Worm (Caenorhabditis elegans): ENCODE measurements around the gene Y54F10AM.15.
"Not testable (repeated sequence)": the region's sequence is repeated elsewhere in the genome, so short reads cannot be mapped to it uniquely, and the experiment has no call there.

Gene Y54F10AM.15

DNA sequence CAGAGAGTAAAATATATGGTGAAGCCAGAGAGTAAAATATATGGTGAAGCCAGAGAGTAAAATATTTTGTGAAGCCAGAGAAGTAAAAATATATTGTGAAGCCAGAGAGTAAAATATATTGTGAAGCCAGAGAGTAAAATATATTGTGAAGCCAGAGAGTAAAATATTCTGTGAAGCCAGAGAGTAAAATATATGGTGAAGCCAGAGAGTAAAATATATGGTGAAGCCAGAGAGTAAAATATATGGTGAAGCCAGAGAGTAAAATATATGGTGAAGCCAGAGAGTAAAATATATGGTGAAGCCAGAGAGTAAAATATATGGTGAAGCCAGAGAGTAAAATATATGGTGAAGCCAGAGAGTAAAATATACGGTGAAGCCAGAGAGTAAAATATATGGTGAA, 28.4 kb downstream of the Y54F10AM.15 start:
- 0 out of 2 replicates have a peak, but pooled peaks have one; percentile 5 for TF ChIP-seq set-16 (GFP tag; IDR thresholded peaks at IDR 0.05)

DNA sequence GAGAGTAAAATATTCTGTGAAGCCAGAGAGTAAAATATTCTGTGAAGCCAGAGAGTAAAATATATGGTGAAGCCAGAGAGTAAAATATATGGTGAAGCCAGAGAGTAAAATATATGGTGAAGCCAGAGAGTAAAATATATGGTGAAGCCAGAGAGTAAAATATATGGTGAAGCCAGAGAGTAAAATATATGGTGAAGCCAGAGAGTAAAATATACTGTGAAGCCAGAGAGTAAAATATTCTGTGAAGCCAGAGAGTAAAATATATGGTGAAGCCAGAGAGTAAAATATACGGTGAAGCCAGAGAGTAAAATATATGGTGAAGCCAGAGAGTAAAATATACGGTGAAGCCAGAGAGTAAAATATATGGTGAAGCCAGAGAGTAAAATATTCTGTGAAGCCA, 29.2 kb downstream of the Y54F10AM.15 start:
- TF ChIP-seq snpc-1.2 (GFP tag; IDR thresholded peaks at IDR 0.05) (peak; percentile 69), set-16 (GFP tag; IDR thresholded peaks at IDR 0.05) (peak; percentile 45), vab-7 (GFP tag; IDR thresholded peaks at IDR 0.05) (0 out of 2 replicates have a peak, but pooled peaks have one; percentile 20), madf-5 (GFP tag; IDR thresholded peaks at IDR 0.05) (peak in 1 of 2 experiments; percentile 98; a peak in 2 of 4 replicates), F44E2.7 (GFP tag; IDR thresholded peaks at IDR 0.05) (0 out of 2 replicates have a peak, but pooled peaks have one; percentile 75), php-3 (GFP tag; IDR thresholded peaks at IDR 0.05) (peak; percentile 34; the same call in 1 of the 2 replicates), lim-7 (GFP tag; IDR thresholded peaks at IDR 0.05) (peak; percentile 94), Y75B8A.6 (GFP tag; IDR thresholded peaks at IDR 0.05) (peak; percentile 94; the same call in 1 of the 2 replicates), mxl-2 (GFP tag; conservative IDR thresholded peaks at IDR 0.05) (peak; percentile 71), pha-4 (GFP tag; IDR thresholded peaks at IDR 0.05) (peak; percentile 69; the same call in 1 of the 2 replicates), madf-9 (GFP tag; conservative IDR thresholded peaks at IDR 0.05) (peak; percentile 74), dmd-8 (GFP tag; IDR thresholded peaks at IDR 0.05) (peak; percentile 96), F26F4.8 (GFP tag; conservative IDR thresholded peaks at IDR 0.05) (peak; percentile 84), arid-1 (GFP tag; conservative IDR thresholded peaks at IDR 0.05) (0 out of 2 replicates have a peak, but pooled peaks have one; percentile 29), tra-1 (GFP tag; IDR thresholded peaks at IDR 0.05) (peak; percentile 83), Y105C5A.15 (GFP tag; IDR thresholded peaks at IDR 0.05) (peak; percentile 87)
- not testable (repeated sequence) for TF ChIP-seq pha-4 (tag; optimal IDR thresholded peaks at IDR 0.05)

DNA sequence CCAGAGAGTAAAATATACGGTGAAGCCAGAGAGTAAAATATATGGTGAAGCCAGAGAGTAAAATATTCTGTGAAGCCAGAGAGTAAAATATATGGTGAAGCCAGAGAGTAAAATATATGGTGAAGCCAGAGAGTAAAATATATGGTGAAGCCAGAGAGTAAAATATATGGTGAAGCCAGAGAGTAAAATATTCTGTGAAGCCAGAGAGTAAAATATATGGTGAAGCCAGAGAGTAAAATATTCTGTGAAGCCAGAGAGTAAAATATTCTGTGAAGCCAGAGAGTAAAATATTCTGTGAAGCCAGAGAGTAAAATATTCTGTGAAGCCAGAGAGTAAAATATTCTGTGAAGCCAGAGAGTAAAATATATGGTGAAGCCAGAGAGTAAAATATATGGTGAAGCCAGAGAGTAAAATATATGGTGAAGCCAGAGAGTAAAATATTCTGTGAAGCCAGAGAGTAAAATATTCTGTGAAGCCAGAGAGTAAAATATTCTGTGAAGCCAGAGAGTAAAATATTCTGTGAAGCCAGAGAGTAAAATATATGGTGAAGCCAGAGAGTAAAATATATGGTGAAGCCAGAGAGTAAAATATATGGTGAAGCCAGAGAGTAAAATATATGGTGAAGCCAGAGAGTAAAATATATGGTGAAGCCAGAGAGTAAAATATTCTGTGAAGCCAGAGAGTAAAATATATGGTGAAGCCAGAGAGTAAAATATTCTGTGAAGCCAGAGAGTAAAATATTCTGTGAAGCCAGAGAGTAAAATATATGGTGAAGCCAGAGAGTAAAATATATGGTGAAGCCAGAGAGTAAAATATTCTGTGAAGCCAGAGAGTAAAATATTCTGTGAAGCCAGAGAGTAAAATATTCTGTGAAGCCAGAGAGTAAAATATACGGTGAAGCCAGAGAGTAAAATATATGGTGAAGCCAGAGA, 30.9 kb downstream of the Y54F10AM.15 start:
- peak; percentile 74; the same call in 1 of the 2 replicates for TF ChIP-seq mxl-2 (GFP tag; conservative IDR thresholded peaks at IDR 0.05)
- peak; percentile 83 for TF ChIP-seq madf-9 (GFP tag; conservative IDR thresholded peaks at IDR 0.05)
- peak; percentile 70 to 98; a peak in 3 of 4 replicates for TF ChIP-seq madf-5 (GFP tag; IDR thresholded peaks at IDR 0.05)
- 0 out of 2 replicates have a peak, but pooled peaks have one; percentile 16 for TF ChIP-seq php-3 (GFP tag; IDR thresholded peaks at IDR 0.05)
- TF ChIP-seq F26F4.8 (GFP tag; conservative IDR thresholded peaks at IDR 0.05), result peak; percentile 74
- TF ChIP-seq tra-1 (GFP tag; IDR thresholded peaks at IDR 0.05), result peak; percentile 80
- TF ChIP-seq set-16 (GFP tag; IDR thresholded peaks at IDR 0.05), result peak; percentile 49; the same call in 1 of the 2 replicates
- peak; percentile 96 for TF ChIP-seq Y105C5A.15 (GFP tag; IDR thresholded peaks at IDR 0.05)
- TF ChIP-seq lim-7 (GFP tag; IDR thresholded peaks at IDR 0.05), result peak; percentile 91
- TF ChIP-seq dmd-8 (GFP tag; IDR thresholded peaks at IDR 0.05), result peak; percentile 95
- TF ChIP-seq F44E2.7 (GFP tag; IDR thresholded peaks at IDR 0.05), result 0 out of 2 replicates have a peak, but pooled peaks have one; percentile 36
- 0 out of 2 replicates have a peak, but pooled peaks have one; percentile 18 for TF ChIP-seq nhr-41 (GFP tag; IDR thresholded peaks at IDR 0.05)
- peak; percentile 98 for TF ChIP-seq Y75B8A.6 (GFP tag; IDR thresholded peaks at IDR 0.05)
- 0 out of 2 replicates have a peak, but pooled peaks have one; percentile 39 for TF ChIP-seq ZK337.2 (GFP tag; IDR thresholded peaks at IDR 0.05)
- peak; percentile 37; the same call in 1 of the 2 replicates for TF ChIP-seq T26A8.4 (GFP tag; IDR thresholded peaks at IDR 0.05)
- peak; percentile 72 for TF ChIP-seq snpc-1.2 (GFP tag; IDR thresholded peaks at IDR 0.05)

DNA sequence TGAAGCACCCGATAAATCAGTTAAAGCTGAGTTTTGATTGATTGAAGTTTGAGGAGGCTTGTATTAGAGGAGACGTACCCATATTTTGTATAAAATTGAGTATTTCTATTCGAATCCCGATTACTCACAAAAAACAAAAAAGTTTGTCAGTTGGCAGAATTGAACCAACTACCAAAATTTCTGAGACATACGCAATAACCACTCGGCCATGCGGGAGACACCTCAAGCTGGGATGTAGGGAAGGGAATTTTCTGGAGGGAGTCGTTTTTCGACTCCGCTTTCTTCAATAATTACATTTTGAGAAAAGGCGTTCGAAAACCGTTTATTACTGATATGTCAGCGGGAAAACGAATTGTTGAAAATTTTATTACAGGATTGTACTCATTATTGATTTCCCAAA, 33.8 kb downstream of the Y54F10AM.15 start:
- TF ChIP-seq F26F4.8 (GFP tag; conservative IDR thresholded peaks at IDR 0.05) (peak; percentile 84), Y105C5A.15 (GFP tag; IDR thresholded peaks at IDR 0.05) (0 out of 2 replicates have a peak, but pooled peaks have one; percentile 27), mdt-29 (GFP tag; IDR thresholded peaks at IDR 0.05) (0 out of 2 replicates have a peak, but pooled peaks have one; percentile 39), T26A8.4 (GFP tag; IDR thresholded peaks at IDR 0.05) (0 out of 2 replicates have a peak, but pooled peaks have one; percentile 53), hmg-1.1 (GFP tag; IDR thresholded peaks at IDR 0.05) (peak; percentile 55; the same call in 1 of the 2 replicates), vab-7 (GFP tag; IDR thresholded peaks at IDR 0.05) (peak; percentile 53; the same call in 1 of the 2 replicates), madf-5 (GFP tag; IDR thresholded peaks at IDR 0.05) (0 out of 4 replicates have a peak, but pooled peaks of 1 of the 2 experiments have one; percentile 8), egl-43 (GFP tag; IDR thresholded peaks at IDR 0.05) (peak; percentile 81; the same call in 1 of the 2 replicates), Y48G9A.11 (GFP tag; IDR thresholded peaks at IDR 0.05) (0 out of 2 replicates have a peak, but pooled peaks have one; percentile 37), snpc-1.2 (GFP tag; IDR thresholded peaks at IDR 0.05) (peak; percentile 77), lim-7 (GFP tag; IDR thresholded peaks at IDR 0.05) (peak; percentile 85), lin-38 (GFP tag; IDR thresholded peaks at IDR 0.05) (peak; percentile 75), pha-4 (GFP tag; IDR thresholded peaks at IDR 0.05) (peak; percentile 80; the same call in 1 of the 2 replicates), tra-1 (GFP tag; IDR thresholded peaks at IDR 0.05) (0 out of 2 replicates have a peak, but pooled peaks have one; percentile 14), dmd-8 (GFP tag; IDR thresholded peaks at IDR 0.05) (0 out of 2 replicates have a peak, but pooled peaks have one; percentile 70)
- TF ChIP-seq pha-4 (tag; optimal IDR thresholded peaks at IDR 0.05), result not testable (repeated sequence)

Measured in whole organism, L4 larva.